Fruit fly (Drosophila melanogaster) whole organism, embryonic: ENCODE measurements around the gene CG4462.
A peak's percentile ranks its signal among the peaks of the same experiment; 100 is the strongest.

ENCODE experiments used
- Adf1 ChIP-seq: fragments of 200-800 bp; sonication (Bioruptor generic); IDR thresholded peaks from 2 replicates; pipeline ENCODE4 v1.3.6; 2022; ENCODE audit warnings: missing biosample characterization, missing genetic modification characterization
- Bgb ChIP-seq: fragments of 200-800 bp; sonication (Bioruptor generic); IDR thresholded peaks from 2 replicates; pipeline ENCODE4 v1.3.6; 2022; ENCODE audit warnings: missing biosample characterization, missing genetic modification characterization; ENCODE audit not compliant: partially characterized antibody
- CG1024 ChIP-seq: fragments of 200-800 bp; sonication (Bioruptor generic); IDR thresholded peaks from 2 replicates; pipeline ENCODE4 v1.3.6; 2022; ENCODE audit warnings: missing biosample characterization, missing genetic modification characterization
- CG10431 ChIP-seq: fragments of 200-800 bp; sonication (Bioruptor generic); optimal IDR thresholded peaks from 3 replicates; lab custom pipeline; 2018; ENCODE audit warnings: missing biosample characterization, mild to moderate bottlenecking, missing genetic modification characterization
- CG12155 ChIP-seq: fragments of 200-800 bp; sonication (Bioruptor generic); optimal IDR thresholded peaks from 3 replicates; lab custom pipeline; 2016; ENCODE audit warnings: missing biosample characterization, missing genetic modification characterization
- CG13123 ChIP-seq: fragments of 200-800 bp; sonication (Bioruptor generic); optimal IDR thresholded peaks from 2 replicates; lab custom pipeline; 2016; ENCODE audit warnings: missing biosample characterization, missing genetic modification characterization
- CG1529 ChIP-seq: fragments of 200-800 bp; sonication (Bioruptor generic); optimal IDR thresholded peaks from 3 replicates; lab custom pipeline; 2018; ENCODE audit warnings: missing biosample characterization, missing genetic modification characterization
- CG16779 ChIP-seq: fragments of 200-800 bp; sonication (Bioruptor generic); IDR thresholded peaks from 2 replicates; pipeline ENCODE4 v1.3.6; 2022; ENCODE audit warnings: missing biosample characterization, missing genetic modification characterization
- CG16813 ChIP-seq: fragments of 200-800 bp; sonication (Bioruptor generic); IDR thresholded peaks from 3 replicates; pipeline ENCODE4 v1.3.6; 2022; ENCODE audit warnings: missing biosample characterization, missing genetic modification characterization; ENCODE audit not compliant: partially characterized antibody
- CG17385 ChIP-seq: fragments of 200-800 bp; sonication (Bioruptor generic); optimal IDR thresholded peaks from 3 replicates; lab custom pipeline; 2018; ENCODE audit warnings: missing biosample characterization, mild to moderate bottlenecking, missing genetic modification characterization
- CG2120 ChIP-seq: fragments of 200-800 bp; sonication (Bioruptor generic); optimal IDR thresholded peaks from 3 replicates; lab custom pipeline; 2016; ENCODE audit warnings: missing biosample characterization, missing genetic modification characterization
- CG2129 ChIP-seq: fragments of 200-800 bp; sonication (Bioruptor generic); IDR thresholded peaks from 2 replicates; pipeline ENCODE4 v1.3.6; 2022; ENCODE audit warnings: missing biosample characterization, missing genetic modification characterization; ENCODE audit not compliant: partially characterized antibody
- CG2199 ChIP-seq: fragments of 200-800 bp; sonication (Bioruptor generic); IDR thresholded peaks from 3 replicates; pipeline ENCODE4 v1.3.6; 2022; ENCODE audit warnings: missing biosample characterization, missing genetic modification characterization
- CG3281 ChIP-seq: fragments of 200-800 bp; sonication (Bioruptor generic); optimal IDR thresholded peaks from 3 replicates; lab custom pipeline; 2017; ENCODE audit warnings: missing biosample characterization, mild to moderate bottlenecking, missing genetic modification characterization
- CG34224 ChIP-seq: fragments of 200-800 bp; sonication (Bioruptor generic); IDR thresholded peaks from 3 replicates; pipeline ENCODE4 v1.3.6; 2022; ENCODE audit warnings: missing biosample characterization, missing genetic modification characterization; ENCODE audit not compliant: partially characterized antibody
- CG34376 ChIP-seq: fragments of 200-800 bp; sonication (Bioruptor generic); optimal IDR thresholded peaks from 2 replicates; lab custom pipeline; 2018; ENCODE audit warnings: missing biosample characterization, mild to moderate bottlenecking, missing genetic modification characterization
- CG5245 ChIP-seq: fragments of 200-800 bp; sonication (Bioruptor generic); optimal IDR thresholded peaks from 3 replicates; lab custom pipeline; 2016; ENCODE audit warnings: missing biosample characterization, missing genetic modification characterization
- CG6689 ChIP-seq: fragments of 200-800 bp; sonication (Bioruptor generic); IDR thresholded peaks from 2 replicates; pipeline ENCODE4 v1.3.6; 2022; ENCODE audit warnings: missing biosample characterization, missing genetic modification characterization
- CG8388 ChIP-seq: fragments of 200-800 bp; sonication (Bioruptor generic); optimal IDR thresholded peaks from 2 replicates; lab custom pipeline; 2019; ENCODE audit warnings: missing biosample characterization, mild to moderate bottlenecking, missing genetic modification characterization, moderate library complexity
- Dll ChIP-seq: fragments of 200-800 bp; sonication (Bioruptor generic); IDR thresholded peaks from 4 replicates; pipeline ENCODE4 v1.3.6; 2022; ENCODE audit warnings: missing biosample characterization, missing genetic modification characterization; ENCODE audit not compliant: partially characterized antibody
- Dref ChIP-seq: fragments of 200-800 bp; sonication (Bioruptor generic); IDR thresholded peaks from 2 replicates; pipeline ENCODE4 v1.3.6; 2022; ENCODE audit warnings: missing biosample characterization, missing genetic modification characterization
- E2f2 ChIP-seq: fragments of 200-800 bp; sonication (Bioruptor generic); IDR thresholded peaks from 2 replicates; pipeline ENCODE4 v1.3.6; 2022; ENCODE audit warnings: missing biosample characterization, missing genetic modification characterization
- MBD-R2 ChIP-seq: fragments of 200-800 bp; sonication (Bioruptor generic); IDR thresholded peaks from 2 replicates; pipeline ENCODE4 v1.3.6; 2022; ENCODE audit warnings: missing biosample characterization, missing genetic modification characterization
- MESR4 ChIP-seq: fragments of 200-800 bp; sonication (Bioruptor generic); optimal IDR thresholded peaks from 2 replicates; lab custom pipeline; 2018; ENCODE audit warnings: missing biosample characterization, mild to moderate bottlenecking, missing genetic modification characterization, moderate library complexity
- Nf-YC ChIP-seq: fragments of 200-800 bp; optimal IDR thresholded peaks from 3 replicates; lab custom pipeline; 2019; ENCODE audit warnings: missing biosample characterization, mild to moderate bottlenecking, missing genetic modification characterization, moderate library complexity
- Opbp ChIP-seq: fragments of 200-800 bp; sonication (Bioruptor generic); IDR thresholded peaks from 3 replicates; pipeline ENCODE4 v1.3.6; 2022; ENCODE audit warnings: missing biosample characterization, missing genetic modification characterization; ENCODE audit not compliant: partially characterized antibody
- YL-1 ChIP-seq: fragments of 200-800 bp; sonication (Bioruptor generic); optimal IDR thresholded peaks from 3 replicates; lab custom pipeline; 2017; ENCODE audit warnings: missing biosample characterization, mild to moderate bottlenecking, missing genetic modification characterization
- aop ChIP-seq: fragments of 200-800 bp; sonication (Bioruptor generic); IDR thresholded peaks from 2 replicates; pipeline ENCODE4 v1.3.6; 2022; ENCODE audit warnings: missing biosample characterization, missing genetic modification characterization
- cas ChIP-seq: fragments of 200-800 bp; sonication (Bioruptor generic); IDR thresholded peaks from 2 replicates; pipeline ENCODE4 v1.3.6; 2022; ENCODE audit warnings: missing biosample characterization, missing genetic modification characterization
- caup ChIP-seq: fragments of 200-800 bp; sonication (Bioruptor generic); optimal IDR thresholded peaks from 3 replicates; lab custom pipeline; 2017; ENCODE audit warnings: missing biosample characterization, mild to moderate bottlenecking, missing genetic modification characterization, moderate library complexity; ENCODE audit not compliant: severe bottlenecking
- ci ChIP-seq: fragments of 200-800 bp; sonication (Bioruptor generic); IDR thresholded peaks from 3 replicates; pipeline ENCODE4 v1.3.6; 2022; ENCODE audit warnings: missing biosample characterization, missing genetic modification characterization
- crol ChIP-seq: fragments of 200-800 bp; sonication (Bioruptor generic); IDR thresholded peaks from 2 replicates; pipeline ENCODE4 v1.3.6; 2022; ENCODE audit warnings: missing biosample characterization, missing genetic modification characterization
- da ChIP-seq: fragments of 200-800 bp; sonication (Bioruptor generic); optimal IDR thresholded peaks from 2 replicates; lab custom pipeline; 2016; ENCODE audit warnings: missing biosample characterization, missing genetic modification characterization
- fru ChIP-seq: fragments of >200 bp; optimal IDR thresholded peaks from 2 replicates; lab custom pipeline; 2017
- gfzf ChIP-seq: fragments of 200-800 bp; sonication (Bioruptor generic); optimal IDR thresholded peaks from 2 replicates; lab custom pipeline; 2016; ENCODE audit warnings: missing biosample characterization, mild to moderate bottlenecking, missing genetic modification characterization, moderate library complexity
- hbn ChIP-seq: fragments of 200-800 bp; sonication (Bioruptor generic); IDR thresholded peaks from 2 replicates; pipeline ENCODE4 v1.3.6; 2022; ENCODE audit warnings: missing biosample characterization, missing genetic modification characterization; ENCODE audit not compliant: partially characterized antibody
- ken ChIP-seq: fragments of 200-800 bp; sonication (Bioruptor generic); IDR thresholded peaks from 3 replicates; pipeline ENCODE4 v1.3.6; 2022; ENCODE audit warnings: missing biosample characterization, missing genetic modification characterization
- lmd ChIP-seq: fragments of 200-800 bp; sonication (Bioruptor generic); IDR thresholded peaks from 2 replicates; pipeline ENCODE4 v1.3.6; 2022; ENCODE audit warnings: missing biosample characterization, missing genetic modification characterization
- mam ChIP-seq: fragments of 200-800 bp; sonication (Bioruptor generic); optimal IDR thresholded peaks from 3 replicates; lab custom pipeline; 2016; ENCODE audit warnings: missing biosample characterization, missing genetic modification characterization
- nmo ChIP-seq: fragments of 200-800 bp; sonication (Bioruptor generic); optimal IDR thresholded peaks from 2 replicates; lab custom pipeline; 2018; ENCODE audit warnings: missing biosample characterization, mild to moderate bottlenecking, missing genetic modification characterization, moderate library complexity
- onecut ChIP-seq: fragments of 200-800 bp; sonication (Bioruptor generic); IDR thresholded peaks from 2 replicates; pipeline ENCODE4 v1.3.6; 2022; ENCODE audit warnings: missing biosample characterization, missing genetic modification characterization
- pan ChIP-seq, 4 experiments: fragments of >200 bp in 3 of 4; fragments of 200-800 bp in 1 of 4; sonication (Bioruptor generic) in 1 of 4; optimal IDR thresholded peaks in 3 of 4; IDR thresholded peaks in 1 of 4; 2 replicates each; pipeline versions ENCODE4 v1.3.6 to Lab custom; 2017 to 2022; ENCODE audit warnings: missing biosample characterization in 2 of 4, missing genetic modification characterization in 2 of 4, mixed read lengths in 1 of 4
- pzg ChIP-seq: fragments of 200-800 bp; sonication (Bioruptor generic); optimal IDR thresholded peaks from 3 replicates; lab custom pipeline; 2018; ENCODE audit warnings: missing biosample characterization, mild to moderate bottlenecking, missing genetic modification characterization, moderate library complexity
- row ChIP-seq: fragments of 200-800 bp; sonication (Bioruptor generic); IDR thresholded peaks from 3 replicates; pipeline ENCODE4 v1.3.6; 2022; ENCODE audit warnings: missing biosample characterization, missing genetic modification characterization
- sc ChIP-seq, 3 experiments: fragments of >200 bp in 2 of 3; fragments of 200-800 bp in 1 of 3; sonication (Bioruptor generic) in 1 of 3; optimal IDR thresholded peaks; 2 replicates in 2 of 3; 3 replicates in 1 of 3; lab custom pipeline; 2017; ENCODE audit warnings: mild to moderate bottlenecking in 1 of 3, missing biosample characterization in 1 of 3, missing genetic modification characterization in 1 of 3, missing genetic modification reagents in 1 of 3
- sisA ChIP-seq: fragments of 200-800 bp; sonication (Bioruptor generic); IDR thresholded peaks from 2 replicates; pipeline ENCODE4 v1.3.6; 2022; ENCODE audit warnings: missing biosample characterization, missing genetic modification characterization
- trem ChIP-seq: fragments of 200-800 bp; optimal IDR thresholded peaks from 3 replicates; lab custom pipeline; 2019; ENCODE audit warnings: missing biosample characterization, mild to moderate bottlenecking, missing genetic modification characterization, moderate library complexity
- zen ChIP-seq: fragments of 200-800 bp; sonication (Bioruptor generic); optimal IDR thresholded peaks from 3 replicates; lab custom pipeline; 2018; ENCODE audit warnings: missing biosample characterization, mild to moderate bottlenecking, missing genetic modification characterization, moderate library complexity

The CG4462 gene

dm6 chr3R:19902926-19903739 lies 22.0 kb downstream of the CG4462 start, which contains the start of gene ClpX (continued):
- peak; percentile 26 for TF ChIP-seq nmo (GFP tag; lab: Kevin White, UChicago)
- no peak for TF ChIP-seq CG13123 (GFP tag; lab: Kevin White, UChicago)
- no peak for TF ChIP-seq CG6689 (GFP tag; lab: Robert Waterston, UW)
- TF ChIP-seq CG16813 (GFP tag; lab: Robert Waterston, UW) = peak; percentile 64; the same call in 2 of the 3 replicates
- no peak for TF ChIP-seq onecut
- peak; percentile 100 for TF ChIP-seq CG17385 (GFP tag; lab: Kevin White, UChicago)
- no peak for TF ChIP-seq CG16779 (GFP tag; lab: Robert Waterston, UW)
- TF ChIP-seq row (GFP tag; lab: Robert Waterston, UW) = peak; percentile 91
- peak; percentile 87 for TF ChIP-seq MESR4 (GFP tag; lab: Kevin White, UChicago)
- no peak for TF ChIP-seq aop (GFP tag; lab: Robert Waterston, UW)
- TF ChIP-seq CG12155 (GFP tag; lab: Kevin White, UChicago) = peak; percentile 100
- peak; percentile 42 for TF ChIP-seq gfzf (GFP tag; lab: Kevin White, UChicago)
- no peak for TF ChIP-seq CG8388
- TF ChIP-seq Dref = peak; percentile 78
- peak; percentile 35; the same call in 1 of the 2 replicates for TF ChIP-seq E2f2 (GFP tag; lab: Robert Waterston, UW)
- TF ChIP-seq CG34224 (GFP tag; lab: Robert Waterston, UW) = peak; percentile 80; the same call in 2 of the 3 replicates
- TF ChIP-seq CG34376 (GFP tag; lab: Kevin White, UChicago) = peak; percentile 37
- peak; percentile 70 for TF ChIP-seq crol (GFP tag; lab: Robert Waterston, UW)
- TF ChIP-seq CG2199 (GFP tag; lab: Robert Waterston, UW) = no peak; the same call in 2 of the 3 replicates
- no peak for TF ChIP-seq sc (optimal IDR thresholded peaks at IDR 0.05; lab: Kevin White, UChicago)
- no peak for TF ChIP-seq sc (GFP tag; optimal IDR thresholded peaks at IDR 0.05; lab: Kevin White, UChicago)
- no peak for TF ChIP-seq caup
- TF ChIP-seq Dll (GFP tag; lab: Robert Waterston, UW) = peak; percentile 75
- no peak for TF ChIP-seq da
- TF ChIP-seq sisA (GFP tag; lab: Robert Waterston, UW) = no peak
- TF ChIP-seq cas (GFP tag; lab: Robert Waterston, UW) = no peak
- TF ChIP-seq CG1024 (GFP tag; lab: Robert Waterston, UW) = no peak
- TF ChIP-seq Bgb (GFP tag; lab: Robert Waterston, UW) = peak; percentile 76
- no peak for TF ChIP-seq ci (GFP tag; lab: Robert Waterston, UW)
- peak; percentile 26; the same call in 1 of the 3 replicates for TF ChIP-seq ken (GFP tag; lab: Robert Waterston, UW)
- TF ChIP-seq Opbp (GFP tag; lab: Robert Waterston, UW) = peak; percentile 69
- TF ChIP-seq Adf1 = peak; percentile 20; the same call in 1 of the 2 replicates
- peak; percentile 73 for TF ChIP-seq MBD-R2 (GFP tag; lab: Robert Waterston, UW)
- peak; percentile 70 for TF ChIP-seq hbn
- TF ChIP-seq CG10431 (GFP tag; lab: Kevin White, UChicago) = no peak
- TF ChIP-seq pan (optimal IDR thresholded peaks at IDR 0.05; lab: Kevin White, UChicago) = no peak
- peak in 1 of 2 experiments; percentile 12 for TF ChIP-seq pan (GFP tag; optimal IDR thresholded peaks at IDR 0.05 in 1 of 2, IDR thresholded peaks at IDR 0.05 in 1 of 2)
- TF ChIP-seq fru = no peak
- peak; percentile 23 for TF ChIP-seq CG2120 (GFP tag; lab: Kevin White, UChicago)
- no peak for TF ChIP-seq zen (tag; lab: Kevin White, UChicago)
- TF ChIP-seq mam = no peak
- TF ChIP-seq CG3281 = peak; percentile 17
- no peak for TF ChIP-seq CG1529
- TF ChIP-seq YL-1 (GFP tag; lab: Kevin White, UChicago) = peak; percentile 65
- TF ChIP-seq lmd (GFP tag; lab: Robert Waterston, UW) = no peak
- TF ChIP-seq trem = peak; percentile 57
- peak; percentile 28 for TF ChIP-seq Nf-YC
- TF ChIP-seq CG5245 (GFP tag; lab: Kevin White, UChicago) = no peak
- peak; percentile 75 for TF ChIP-seq pzg
- TF ChIP-seq CG2129 = 0 out of 2 replicates have a peak, but pooled peaks have one; percentile 23
